Worm (Caenorhabditis elegans) whole organism, L4 larva: ENCODE measurements around the gene hira-1.

Experiments used
- F26F4.8 ChIP-seq: fragments of 200-800 bp; sonication (Bioruptor generic); conservative IDR thresholded peaks from 2 replicates; pipeline ENCODE4 v1.3.6; 2022; ENCODE audit warnings: missing genetic modification characterization, missing compliant biosample characterization
- R02D3.7 ChIP-seq: fragments of 150-350 bp; sonication (generic microtip); optimal IDR thresholded peaks from 3 replicates; lab custom pipeline; 2014; ENCODE audit warnings: missing biosample characterization, missing genetic modification characterization
- T26A8.4 ChIP-seq: fragments of 200-800 bp; sonication (Bioruptor generic); IDR thresholded peaks from 2 replicates; pipeline ENCODE4 v1.3.6; 2022; ENCODE audit warnings: missing genetic modification characterization, missing compliant biosample characterization
- ZK337.2 ChIP-seq: fragments of 200-800 bp; sonication (Bioruptor generic); IDR thresholded peaks from 2 replicates; pipeline ENCODE4 v1.3.6; 2022; ENCODE audit warnings: missing genetic modification reagents, missing genetic modification characterization, missing compliant biosample characterization
- ZK546.5 ChIP-seq, 2 experiments: sonication (generic microtip); optimal IDR thresholded peaks; 2 replicates each; lab custom pipeline; 2017; ENCODE audit warnings: missing biosample characterization in 2 of 2, missing genetic modification characterization in 2 of 2
- ama-1 ChIP-seq: fragments of 150-350 bp; optimal IDR thresholded peaks from 2 replicates; lab custom pipeline; 2014; ENCODE audit warnings: inconsistent platforms, mixed read lengths
- arid-1 ChIP-seq: fragments of 200-800 bp; sonication (Bioruptor generic); conservative IDR thresholded peaks from 2 replicates; pipeline ENCODE4 v1.3.6; 2022; ENCODE audit warnings: missing genetic modification reagents, missing genetic modification characterization, missing compliant biosample characterization
- ceh-28 ChIP-seq: fragments of 150-350 bp; optimal IDR thresholded peaks from 2 replicates; lab custom pipeline; 2014; ENCODE audit warnings: missing biosample characterization, missing genetic modification reagents, missing genetic modification characterization
- ceh-44 ChIP-seq: fragments of 200-800 bp; sonication (Bioruptor generic); IDR thresholded peaks from 2 replicates; pipeline ENCODE4 v1.3.6; 2022; ENCODE audit warnings: missing genetic modification reagents, missing genetic modification characterization, missing compliant biosample characterization
- ceh-82 ChIP-seq: sonication (generic microtip); optimal IDR thresholded peaks from 2 replicates; lab custom pipeline; 2017; ENCODE audit warnings: missing biosample characterization, missing genetic modification characterization
- ces-1 ChIP-seq: fragments of 150-350 bp; sonication (generic microtip); optimal IDR thresholded peaks from 4 replicates; lab custom pipeline; 2014; ENCODE audit warnings: missing biosample characterization, missing genetic modification reagents, missing genetic modification characterization
- cey-2 ChIP-seq: sonication (generic microtip); optimal IDR thresholded peaks from 3 replicates; lab custom pipeline; 2017; ENCODE audit warnings: missing genetic modification characterization, mild to moderate bottlenecking, missing compliant biosample characterization, antibody characterized with exemption, borderline replicate concordance; ENCODE audit not compliant: insufficient read depth
- ctbp-1 ChIP-seq: fragments of 200-800 bp; sonication (Bioruptor generic); IDR thresholded peaks from 2 replicates; pipeline ENCODE4 v1.3.6; 2022; ENCODE audit warnings: missing genetic modification reagents, missing genetic modification characterization, missing compliant biosample characterization
- daf-12 ChIP-seq: fragments of 150-350 bp; optimal IDR thresholded peaks from 2 replicates; lab custom pipeline; 2014; ENCODE audit warnings: missing biosample characterization, missing genetic modification reagents, missing genetic modification characterization
- daf-16 ChIP-seq, 3 experiments: sonication (generic microtip); optimal IDR thresholded peaks; 2 replicates each; lab custom pipeline; 2016 to 2017; ENCODE audit warnings: missing genetic modification characterization in 3 of 3, missing genetic modification reagents in 3 of 3, mild to moderate bottlenecking in 2 of 3, missing compliant biosample characterization in 2 of 3, missing biosample characterization in 1 of 3, moderate library complexity in 1 of 3
- daf-19 ChIP-seq: fragments of 200-800 bp; sonication (Bioruptor generic); conservative IDR thresholded peaks from 2 replicates; pipeline ENCODE4 v1.3.6; 2022; ENCODE audit warnings: missing genetic modification characterization, missing compliant biosample characterization
- dmd-6 ChIP-seq: fragments of 200-800 bp; sonication (Bioruptor generic); IDR thresholded peaks from 2 replicates; pipeline ENCODE4 v1.3.6; 2022; ENCODE audit warnings: missing genetic modification reagents, missing genetic modification characterization, missing compliant biosample characterization
- duxl-1 ChIP-seq: sonication (generic microtip); optimal IDR thresholded peaks from 2 replicates; lab custom pipeline; 2016; ENCODE audit warnings: mild to moderate bottlenecking, missing genetic modification characterization, moderate library complexity, missing compliant biosample characterization; ENCODE audit not compliant: poor library complexity
- egl-43 ChIP-seq: fragments of 200-800 bp; sonication (Bioruptor generic); IDR thresholded peaks from 2 replicates; pipeline ENCODE4 v1.3.6; 2022; ENCODE audit warnings: missing genetic modification reagents, missing genetic modification characterization, missing compliant biosample characterization
- fos-1 ChIP-seq: fragments of 150-350 bp; optimal IDR thresholded peaks from 2 replicates; lab custom pipeline; 2014; ENCODE audit warnings: missing biosample characterization, missing genetic modification characterization
- gei-8 ChIP-seq: fragments of 200-800 bp; sonication (Bioruptor generic); optimal IDR thresholded peaks from 2 replicates; lab custom pipeline; 2018; ENCODE audit warnings: mild to moderate bottlenecking, missing genetic modification characterization, missing compliant biosample characterization
- hif-1 ChIP-seq, 2 experiments: sonication (generic microtip); optimal IDR thresholded peaks; 2 replicates each; lab custom pipeline; 2016 to 2017; ENCODE audit warnings: missing compliant biosample characterization in 2 of 2, missing genetic modification characterization in 2 of 2, missing genetic modification reagents in 2 of 2, missing genotype in 2 of 2, mild to moderate bottlenecking in 1 of 2
- hlh-11 ChIP-seq: fragments of 200-800 bp; sonication (Bioruptor generic); optimal IDR thresholded peaks from 2 replicates; lab custom pipeline; 2018; ENCODE audit warnings: mild to moderate bottlenecking, missing genetic modification characterization, missing compliant biosample characterization
- hlh-30 ChIP-seq: sonication (generic microtip); optimal IDR thresholded peaks from 2 replicates; lab custom pipeline; 2017; ENCODE audit warnings: antibody characterized with exemption, mild to moderate bottlenecking, missing genetic modification characterization, missing compliant biosample characterization; ENCODE audit not compliant: insufficient read depth
- jun-1 ChIP-seq: fragments of 150-350 bp; optimal IDR thresholded peaks from 2 replicates; lab custom pipeline; 2014; ENCODE audit warnings: missing biosample characterization, missing genetic modification reagents, missing genetic modification characterization
- lin-38 ChIP-seq: fragments of 200-800 bp; sonication (Bioruptor generic); IDR thresholded peaks from 2 replicates; pipeline ENCODE4 v1.3.6; 2022; ENCODE audit warnings: missing genetic modification reagents, missing genetic modification characterization, missing compliant biosample characterization
- lsy-2 ChIP-seq, 2 experiments: fragments of 150-350 bp in 1 of 2; sonication (generic microtip) in 1 of 2; optimal IDR thresholded peaks; 2 replicates each; lab custom pipeline; 2014 to 2017; ENCODE audit warnings: missing biosample characterization in 2 of 2, missing genetic modification characterization in 2 of 2
- mdt-29 ChIP-seq: fragments of 200-800 bp; sonication (Bioruptor generic); IDR thresholded peaks from 2 replicates; pipeline ENCODE4 v1.3.6; 2022; ENCODE audit warnings: missing genetic modification reagents, missing genetic modification characterization, missing compliant biosample characterization
- nhr-10 ChIP-seq: fragments of 150-350 bp; optimal IDR thresholded peaks from 2 replicates; lab custom pipeline; 2014; ENCODE audit warnings: missing biosample characterization, missing genetic modification characterization
- nhr-11 ChIP-seq: fragments of 150-350 bp; optimal IDR thresholded peaks from 2 replicates; lab custom pipeline; 2014; ENCODE audit warnings: missing biosample characterization, missing genetic modification characterization
- nhr-25 ChIP-seq: sonication (generic microtip); optimal IDR thresholded peaks from 2 replicates; lab custom pipeline; 2017; ENCODE audit warnings: missing genetic modification characterization, mild to moderate bottlenecking, missing compliant biosample characterization, antibody characterized with exemption, moderate library complexity, borderline replicate concordance; ENCODE audit not compliant: insufficient read depth
- nhr-77 ChIP-seq: fragments of 150-350 bp; optimal IDR thresholded peaks from 2 replicates; lab custom pipeline; 2014; ENCODE audit warnings: missing biosample characterization, missing genetic modification characterization
- php-3 ChIP-seq: fragments of 200-800 bp; sonication (Bioruptor generic); IDR thresholded peaks from 2 replicates; pipeline ENCODE4 v1.3.6; 2022; ENCODE audit warnings: missing genetic modification reagents, missing genetic modification characterization, missing compliant biosample characterization
- pqm-1 ChIP-seq: sonication (generic microtip); optimal IDR thresholded peaks from 2 replicates; lab custom pipeline; 2017; ENCODE audit warnings: missing biosample characterization, missing genetic modification characterization
- rbr-2 ChIP-seq: sonication (generic microtip); optimal IDR thresholded peaks from 2 replicates; lab custom pipeline; 2016; ENCODE audit warnings: missing genotype, missing genetic modification characterization, missing compliant biosample characterization
- sdz-12 ChIP-seq: fragments of 200-800 bp; sonication (Bioruptor generic); optimal IDR thresholded peaks from 2 replicates; lab custom pipeline; 2018; ENCODE audit warnings: mild to moderate bottlenecking, missing genetic modification characterization, missing compliant biosample characterization
- set-16 ChIP-seq: fragments of 200-800 bp; sonication (Bioruptor generic); IDR thresholded peaks from 2 replicates; pipeline ENCODE4 v1.3.6; 2022; ENCODE audit warnings: missing genetic modification reagents, missing genetic modification characterization, missing compliant biosample characterization
- snpc-4 ChIP-seq: fragments of 150-350 bp; optimal IDR thresholded peaks from 2 replicates; lab custom pipeline; 2014; ENCODE audit warnings: missing biosample characterization, missing genetic modification characterization
- tra-1 ChIP-seq: fragments of 200-800 bp; sonication (Bioruptor generic); IDR thresholded peaks from 2 replicates; pipeline ENCODE4 v1.3.6; 2022; ENCODE audit warnings: missing genetic modification reagents, missing genetic modification characterization, missing compliant biosample characterization
- unc-39 ChIP-seq: sonication (generic microtip); optimal IDR thresholded peaks from 2 replicates; lab custom pipeline; 2017; ENCODE audit warnings: missing biosample characterization, missing genetic modification characterization
- unc-62 ChIP-seq, 3 experiments: fragments of 150-350 bp in 1 of 3; sonication (generic microtip); optimal IDR thresholded peaks in 2 of 3; peaks in 1 of 3; 1 replicate in 1 of 3; 2 replicates in 2 of 3; lab custom pipeline; 2014 to 2017; ENCODE audit warnings: missing biosample characterization in 3 of 3, missing genetic modification characterization in 3 of 3, missing genetic modification reagents in 3 of 3, missing genotype in 1 of 3
- ztf-11 ChIP-seq: fragments of 150-350 bp; optimal IDR thresholded peaks from 2 replicates; lab custom pipeline; 2014; ENCODE audit warnings: missing biosample characterization, missing genetic modification characterization
- ztf-7 ChIP-seq: fragments of 150-350 bp; optimal IDR thresholded peaks from 2 replicates; lab custom pipeline; 2014; ENCODE audit warnings: missing biosample characterization, missing genetic modification characterization

hira-1 gene

ce11 chrIII:5190179-5190578 is 745 bp upstream of the hira-1 start (continued):
- TF ChIP-seq R02D3.7 (tag; lab: Kevin White, UChicago), result no peak
- TF ChIP-seq hif-1 (tag; optimal IDR thresholded peaks at IDR 0.05; lab: Kevin White, UChicago), result peak in 1 of 2 experiments; percentile 27
- TF ChIP-seq daf-12, result no peak
- no peak for TF ChIP-seq unc-62 (GFP tag; optimal IDR thresholded peaks at IDR 0.05 in 1 of 2; lab: Kevin White, UChicago)
- no peak for TF ChIP-seq unc-62 (tag; optimal IDR thresholded peaks at IDR 0.05; lab: Kevin White, UChicago)
- TF ChIP-seq ceh-28 (tag; lab: Kevin White, UChicago), result no peak
- TF ChIP-seq nhr-25 (tag; lab: Kevin White, UChicago), result no peak
- TF ChIP-seq php-3 (GFP tag; lab: Robert Waterston, UW), result no peak
- no peak for TF ChIP-seq ceh-44
- no peak for TF ChIP-seq nhr-11 (tag; lab: Kevin White, UChicago)
- TF ChIP-seq tra-1 (GFP tag; lab: Robert Waterston, UW), result no peak
- no peak for TF ChIP-seq sdz-12 (GFP tag; lab: Kevin White, UChicago)
- TF ChIP-seq arid-1 (GFP tag; lab: Robert Waterston, UW), result 0 out of 2 replicates have a peak, but pooled peaks have one; percentile 29
- no peak for TF ChIP-seq daf-16 (GFP tag; optimal IDR thresholded peaks at IDR 0.05; lab: Kevin White, UChicago)
- no peak for TF ChIP-seq daf-16 (tag; optimal IDR thresholded peaks at IDR 0.05; lab: Kevin White, UChicago)
- no peak for TF ChIP-seq duxl-1 (tag; lab: Kevin White, UChicago)
- TF ChIP-seq egl-43, result no peak
- peak; percentile 33; the same call in 1 of the 2 replicates for TF ChIP-seq dmd-6 (GFP tag; lab: Robert Waterston, UW)
- TF ChIP-seq lsy-2 (tag; optimal IDR thresholded peaks at IDR 0.05; lab: Kevin White, UChicago), result peak in 1 of 2 experiments; percentile 27
- no peak for TF ChIP-seq mdt-29 (GFP tag; lab: Robert Waterston, UW)
- TF ChIP-seq ctbp-1 (GFP tag; lab: Robert Waterston, UW), result no peak
- no peak for TF ChIP-seq hlh-30 (tag; lab: Kevin White, UChicago)

ce11 chrIII:5193266-5193665 is 2.3 kb downstream of the hira-1 start:
- TF ChIP-seq hlh-30 (tag; lab: Kevin White, UChicago), result peak; percentile 39
- TF ChIP-seq ztf-11 (tag; lab: Kevin White, UChicago), result no peak
- TF ChIP-seq unc-39 (tag; lab: Kevin White, UChicago), result no peak
- TF ChIP-seq nhr-10, result no peak
- no peak for TF ChIP-seq ZK546.5 (tag; optimal IDR thresholded peaks at IDR 0.05; lab: Kevin White, UChicago)
- no peak for TF ChIP-seq nhr-77
- no peak for TF ChIP-seq pqm-1 (tag; lab: Kevin White, UChicago)

- no peak for TF ChIP-seq gei-8 (GFP tag; lab: Kevin White, UChicago)
- TF ChIP-seq fos-1, result no peak
- no peak for TF ChIP-seq egl-43
- no peak for TF ChIP-seq lin-38 (GFP tag; lab: Robert Waterston, UW)
- TF ChIP-seq lsy-2 (tag; optimal IDR thresholded peaks at IDR 0.05; lab: Kevin White, UChicago), result no peak
- TF ChIP-seq ztf-7 (tag; lab: Kevin White, UChicago), result no peak
- TF ChIP-seq cey-2 (tag; lab: Kevin White, UChicago), result no peak
- no peak for TF ChIP-seq unc-39 (tag; lab: Kevin White, UChicago)
These were observed 4.8 kb downstream of the hira-1 start, which contains the start of gene moc-6 for ce11 chrIII:5195690-5196089. Gene moc-6, plus strand, starts transcription at chrIII:5195990.

- peak; percentile 24 for TF ChIP-seq hlh-11 (tag; lab: Kevin White, UChicago)
- no peak for TF ChIP-seq snpc-4 (tag; lab: Kevin White, UChicago)
- TF ChIP-seq ces-1, result no peak
- no peak for TF ChIP-seq set-16 (GFP tag; lab: Robert Waterston, UW)
- TF ChIP-seq daf-19 (GFP tag; lab: Robert Waterston, UW), result 0 out of 2 replicates have a peak, but pooled peaks have one; percentile 25
- TF ChIP-seq ctbp-1 (GFP tag; lab: Robert Waterston, UW), result no peak
- peak; percentile 55 for TF ChIP-seq ama-1 (lab: Kevin White, UChicago)
- peak; percentile 14 for TF ChIP-seq rbr-2
- no peak for TF ChIP-seq ceh-82 (tag; lab: Kevin White, UChicago)
- TF ChIP-seq ceh-44, result no peak
- TF ChIP-seq T26A8.4 (GFP tag; lab: Robert Waterston, UW), result peak; percentile 71
- TF ChIP-seq php-3 (GFP tag; lab: Robert Waterston, UW), result no peak
- peak; percentile 80 for TF ChIP-seq lin-38 (GFP tag; lab: Robert Waterston, UW)
- no peak for TF ChIP-seq jun-1
- TF ChIP-seq ZK337.2 (GFP tag; lab: Robert Waterston, UW), result no peak
- no peak for TF ChIP-seq F26F4.8 (GFP tag; lab: Robert Waterston, UW)
These were observed 5.5 kb downstream of the hira-1 start for ce11 chrIII:5196298-5197045.
